Worm (Caenorhabditis elegans) whole organism, early embryonic: ENCODE data around the gene daf-36.

ENCODE experiments used
- B0310.2 ChIP-seq: sonication (generic microtip); optimal IDR thresholded peaks from 2 replicates; lab custom pipeline; 2016; ENCODE audit warnings: mild to moderate bottlenecking, missing genetic modification characterization, missing compliant biosample characterization
- F13C5.2 ChIP-seq: sonication (generic microtip); optimal IDR thresholded peaks from 2 replicates; lab custom pipeline; 2017; ENCODE audit warnings: mild to moderate bottlenecking, missing genetic modification characterization, inconsistent platforms, missing compliant biosample characterization
- aly-1 ChIP-seq: sonication (generic microtip); optimal IDR thresholded peaks from 2 replicates; lab custom pipeline; 2016; ENCODE audit warnings: missing genetic modification characterization, missing compliant biosample characterization
- ama-1 ChIP-seq: fragments of 150-350 bp; optimal IDR thresholded peaks from 2 replicates; lab custom pipeline; 2014
- ceh-13 ChIP-seq: fragments of 200-800 bp; sonication (Bioruptor generic); optimal IDR thresholded peaks from 2 replicates; lab custom pipeline; 2018; ENCODE audit warnings: mild to moderate bottlenecking, missing genetic modification characterization, missing compliant biosample characterization
- ceh-36 ChIP-seq: sonication (generic microtip); optimal IDR thresholded peaks from 2 replicates; lab custom pipeline; 2016; ENCODE audit warnings: missing genetic modification characterization, inconsistent platforms, missing compliant biosample characterization
- ets-7 ChIP-seq: sonication (generic microtip); optimal IDR thresholded peaks from 2 replicates; lab custom pipeline; 2016; ENCODE audit warnings: missing genotype, missing genetic modification characterization, missing compliant biosample characterization
- flt-1 ChIP-seq: fragments of 200-800 bp; sonication (Bioruptor generic); IDR thresholded peaks from 2 replicates; pipeline ENCODE4 v1.3.6; 2022; ENCODE audit warnings: missing genetic modification characterization, missing compliant biosample characterization
- hmbx-1 ChIP-seq: sonication (generic microtip); optimal IDR thresholded peaks from 2 replicates; lab custom pipeline; 2016; ENCODE audit warnings: mild to moderate bottlenecking, missing genetic modification characterization, missing compliant biosample characterization
- hmg-4 ChIP-seq: fragments of 200-800 bp; sonication (Bioruptor generic); optimal IDR thresholded peaks from 2 replicates; lab custom pipeline; 2018; ENCODE audit warnings: mild to moderate bottlenecking, missing genetic modification characterization, missing compliant biosample characterization
- hnd-1 ChIP-seq: sonication (generic microtip); optimal IDR thresholded peaks from 2 replicates; lab custom pipeline; 2016; ENCODE audit warnings: missing genetic modification characterization, missing compliant biosample characterization
- pes-1 ChIP-seq: fragments of 200-800 bp; sonication (Bioruptor generic); IDR thresholded peaks from 2 replicates; pipeline ENCODE4 v1.3.6; 2022; ENCODE audit warnings: missing genetic modification reagents, missing genetic modification characterization, missing compliant biosample characterization
- scrt-1 ChIP-seq: fragments of 200-800 bp; sonication (Bioruptor generic); IDR thresholded peaks from 2 replicates; pipeline ENCODE4 v1.3.6; 2022; ENCODE audit warnings: missing genetic modification characterization, missing compliant biosample characterization
- sea-1 ChIP-seq: fragments of 200-800 bp; sonication (Bioruptor generic); conservative IDR thresholded peaks from 2 replicates; pipeline ENCODE4 v1.3.6; 2022; ENCODE audit warnings: missing genetic modification characterization, missing compliant biosample characterization
- tbx-11 ChIP-seq: fragments of 200-800 bp; sonication (Bioruptor generic); IDR thresholded peaks from 2 replicates; pipeline ENCODE4 v1.3.6; 2022; ENCODE audit warnings: missing genetic modification characterization, missing compliant biosample characterization
- tbx-37 ChIP-seq: fragments of 200-800 bp; sonication (Bioruptor generic); conservative IDR thresholded peaks from 2 replicates; pipeline ENCODE4 v1.3.6; 2022; ENCODE audit warnings: missing genetic modification reagents, missing genetic modification characterization, missing compliant biosample characterization
- tra-4 ChIP-seq: sonication (generic microtip); optimal IDR thresholded peaks from 2 replicates; lab custom pipeline; 2017; ENCODE audit warnings: missing genetic modification characterization, missing compliant biosample characterization

The daf-36 gene

DNA sequence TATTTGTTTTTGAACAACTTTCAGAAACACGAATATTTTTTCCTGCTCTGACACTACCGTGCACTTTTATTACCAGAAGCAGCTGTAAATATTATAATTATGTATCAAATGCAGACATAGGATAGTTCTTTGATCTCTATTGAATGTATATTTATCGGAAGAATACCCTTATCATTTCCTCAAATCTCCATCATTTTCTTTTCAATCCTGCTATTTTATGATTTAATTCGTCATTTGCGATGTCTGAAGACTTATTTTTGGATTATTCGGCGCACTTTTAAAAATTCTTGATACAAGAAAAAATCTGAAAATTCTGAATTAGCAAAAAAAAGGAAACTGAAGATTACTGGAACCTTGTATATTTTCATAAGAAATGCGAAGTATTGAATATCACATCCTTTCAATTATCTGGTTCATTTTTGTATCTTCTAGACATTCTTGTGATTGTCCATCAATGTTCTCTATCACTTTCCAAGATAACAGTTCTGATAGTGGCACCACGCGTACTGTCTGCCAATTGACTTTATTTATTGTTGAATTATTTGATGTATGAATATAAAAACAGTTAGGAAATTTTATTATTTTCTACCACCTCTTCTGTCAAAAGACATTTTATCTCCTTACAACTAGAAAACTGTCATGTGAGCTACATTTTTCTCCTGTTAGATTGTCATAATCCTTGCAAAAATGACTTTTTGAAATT, 18.7 kb upstream of the daf-36 start:
- TF ChIP-seq ceh-13: no peak
- TF ChIP-seq scrt-1: no peak
- no peak for TF ChIP-seq hmbx-1 (tag; lab: Kevin White, UChicago)
- TF ChIP-seq hmg-4 (GFP tag; lab: Kevin White, UChicago): no peak
- no peak for TF ChIP-seq ceh-36 (tag; lab: Kevin White, UChicago)
- no peak for TF ChIP-seq ets-7 (tag; lab: Kevin White, UChicago)
- TF ChIP-seq F13C5.2 (tag; lab: Kevin White, UChicago): no peak
- TF ChIP-seq tbx-11 (GFP tag; lab: Robert Waterston, UW): no peak
- no peak for TF ChIP-seq tra-4 (tag; lab: Kevin White, UChicago)
- TF ChIP-seq B0310.2: no peak

DNA sequence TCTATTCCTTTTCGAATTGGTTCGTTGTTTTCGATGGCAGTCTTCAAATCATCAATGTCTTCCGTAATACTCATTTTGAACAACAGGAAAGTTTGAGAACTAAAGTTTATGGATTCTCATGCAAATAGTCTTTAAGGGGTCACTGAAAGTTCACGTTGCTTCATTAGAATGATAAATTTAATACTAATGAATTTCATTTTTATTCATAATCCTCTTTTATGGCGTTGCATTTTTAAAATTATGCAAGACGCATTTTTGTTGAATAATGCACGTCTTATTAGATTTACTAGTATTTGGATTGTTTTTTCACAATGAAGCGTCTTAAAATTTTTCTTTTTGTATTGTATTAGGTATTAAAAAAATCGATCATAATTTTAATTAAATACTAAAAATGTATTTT, 17.6 kb upstream of the daf-36 start, which contains the start of gene C12D8.9:
Gene C12D8.9 (minus strand): TSS at position 101 of the 400 bp plus-strand sequence.
- no peak for TF ChIP-seq hmg-4 (GFP tag; lab: Kevin White, UChicago)
- TF ChIP-seq tbx-37 (GFP tag; lab: Robert Waterston, UW): no peak
- no peak for TF ChIP-seq ceh-13
- TF ChIP-seq scrt-1: no peak
- no peak for TF ChIP-seq hnd-1 (tag; lab: Kevin White, UChicago)
- no peak for TF ChIP-seq B0310.2
- no peak for TF ChIP-seq ceh-36 (tag; lab: Kevin White, UChicago)

DNA sequence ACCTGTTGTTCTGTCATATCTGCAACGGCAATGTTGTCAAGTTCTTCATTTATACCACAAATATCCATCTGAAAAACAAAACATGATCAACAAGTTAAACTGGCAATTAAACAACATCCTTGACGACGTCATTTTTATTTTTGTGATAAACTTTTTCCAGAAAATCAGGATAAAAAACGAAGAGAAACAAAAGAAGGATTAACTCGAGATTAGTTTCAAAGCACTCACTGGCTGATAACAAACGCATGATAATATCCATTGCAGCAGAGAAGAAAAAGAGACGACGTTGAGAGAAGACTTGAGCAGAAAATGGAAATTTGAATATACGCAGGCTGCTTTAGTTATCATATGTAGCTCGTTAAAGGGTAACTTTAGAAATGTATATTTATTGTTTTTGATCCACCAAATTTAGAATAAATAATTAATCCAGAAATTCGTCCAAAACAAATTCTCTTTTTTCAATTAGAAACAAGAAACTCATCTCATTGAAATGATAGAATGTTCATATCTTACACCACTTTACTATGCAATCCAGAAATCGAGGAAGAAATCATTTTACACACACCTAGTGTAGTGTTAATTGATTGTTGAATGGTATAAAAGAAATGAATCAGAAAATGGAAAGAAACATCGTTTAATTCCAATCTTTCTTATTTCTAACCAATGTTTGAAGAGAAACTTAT, 15.8 kb upstream of the daf-36 start, which contains the start of the genes C12D8.21 and col-148:
Gene C12D8.21 (minus strand): TSS at position 68 of the 683 bp plus-strand sequence.
Gene col-148 (plus strand): TSS at position 633 of the 683 bp plus-strand sequence.
- TF ChIP-seq B0310.2 (no peak), ceh-36 (tag; lab: Kevin White, UChicago) (no peak), F13C5.2 (tag; lab: Kevin White, UChicago) (no peak), ceh-13 (no peak), sea-1 (GFP tag; lab: Robert Waterston, UW) (no peak), flt-1 (no peak), hmbx-1 (tag; lab: Kevin White, UChicago) (no peak), tra-4 (tag; lab: Kevin White, UChicago) (no peak), ama-1 (lab: Kevin White, UChicago) (no peak)

DNA sequence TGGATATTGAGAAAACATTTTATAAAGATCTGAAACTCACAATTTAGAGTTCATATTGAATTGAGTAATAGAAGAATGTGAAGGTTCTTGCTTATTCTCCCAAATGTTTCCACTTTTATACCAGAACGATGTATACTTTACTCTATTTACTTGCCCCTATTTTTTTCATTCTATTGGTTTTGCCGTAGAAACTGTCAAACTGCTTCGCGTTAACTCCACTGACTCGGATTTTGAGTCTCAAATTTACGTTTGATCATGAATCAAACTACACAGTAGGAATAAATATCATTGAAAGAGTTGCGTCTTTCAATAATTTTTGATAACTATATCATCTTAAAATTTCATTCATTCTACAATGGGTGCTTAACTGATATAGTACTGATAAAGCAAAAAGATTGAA, 14.4 kb upstream of the daf-36 start, which contains the start of gene fipr-8:
Gene fipr-8 (minus strand): TSS at position 101 of the 400 bp plus-strand sequence.
- TF ChIP-seq B0310.2 (no peak), ceh-36 (tag; lab: Kevin White, UChicago) (no peak), scrt-1 (no peak), flt-1 (no peak), F13C5.2 (tag; lab: Kevin White, UChicago) (no peak), ceh-13 (no peak), sea-1 (GFP tag; lab: Robert Waterston, UW) (no peak), tbx-11 (GFP tag; lab: Robert Waterston, UW) (no peak), ama-1 (lab: Kevin White, UChicago) (no peak), tbx-37 (GFP tag; lab: Robert Waterston, UW) (no peak), tra-4 (tag; lab: Kevin White, UChicago) (no peak)

DNA sequence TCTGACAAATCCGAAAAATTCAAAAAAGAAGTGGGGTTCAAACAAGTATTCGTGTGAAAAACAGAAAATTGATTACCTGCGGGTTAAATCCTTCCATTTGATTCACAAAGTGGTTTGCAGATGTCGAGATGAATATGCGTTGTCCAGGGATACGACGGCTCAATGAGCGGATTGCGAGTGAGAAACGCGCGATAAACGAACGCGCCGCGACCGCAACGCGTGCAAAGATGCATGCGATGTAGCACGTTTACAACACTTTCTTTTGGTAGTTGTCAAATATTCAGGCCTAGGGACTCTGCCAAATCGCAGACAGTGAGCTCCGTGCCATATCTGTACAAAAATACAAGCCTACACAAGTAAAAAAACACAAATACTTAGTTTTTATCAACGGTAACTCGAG, 13.2 kb upstream of the daf-36 start, which contains the start of gene fubl-1:
Gene fubl-1 (minus strand): TSS at position 202 of the 400 bp plus-strand sequence.
- TF ChIP-seq ama-1 (lab: Kevin White, UChicago): no peak
- TF ChIP-seq hmbx-1 (tag; lab: Kevin White, UChicago): no peak
- TF ChIP-seq hmg-4 (GFP tag; lab: Kevin White, UChicago): peak; percentile 37
- no peak for TF ChIP-seq ets-7 (tag; lab: Kevin White, UChicago)
- no peak for TF ChIP-seq tbx-11 (GFP tag; lab: Robert Waterston, UW)

DNA sequence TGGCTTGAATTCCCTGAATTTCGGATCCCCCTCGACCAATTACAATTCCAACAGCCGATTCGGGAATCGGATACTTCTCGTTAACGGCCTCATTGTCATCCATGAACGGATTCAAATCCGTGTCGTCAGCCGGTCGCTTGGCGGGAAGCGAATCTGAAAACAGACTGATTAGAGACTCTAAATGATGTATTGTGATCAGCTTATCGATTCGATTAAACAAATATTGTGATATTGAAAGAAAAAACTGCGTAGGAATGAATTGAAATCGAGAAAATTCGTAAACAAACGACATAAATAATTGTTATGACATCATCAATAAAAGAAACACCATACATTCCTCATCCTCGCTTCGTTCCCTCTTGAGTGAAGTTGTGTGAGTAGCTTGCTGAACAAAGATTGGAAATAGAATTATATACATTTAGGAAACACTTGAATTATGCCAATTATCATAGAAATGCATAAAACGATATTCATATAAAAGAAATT, 12.5 kb upstream of the daf-36 start:
- TF ChIP-seq hmbx-1 (tag; lab: Kevin White, UChicago): no peak
- no peak for TF ChIP-seq hmg-4 (GFP tag; lab: Kevin White, UChicago)
- TF ChIP-seq flt-1: no peak
- TF ChIP-seq sea-1 (GFP tag; lab: Robert Waterston, UW): no peak
- no peak for TF ChIP-seq pes-1
- no peak for TF ChIP-seq scrt-1
- no peak for TF ChIP-seq hnd-1 (tag; lab: Kevin White, UChicago)
- TF ChIP-seq ceh-36 (tag; lab: Kevin White, UChicago): no peak
- no peak for TF ChIP-seq tbx-11 (GFP tag; lab: Robert Waterston, UW)
- TF ChIP-seq F13C5.2 (tag; lab: Kevin White, UChicago): no peak
- no peak for TF ChIP-seq B0310.2
- no peak for TF ChIP-seq ets-7 (tag; lab: Kevin White, UChicago)
- TF ChIP-seq ceh-13: no peak
- no peak for TF ChIP-seq ama-1 (lab: Kevin White, UChicago)
- no peak for TF ChIP-seq aly-1 (tag; lab: Kevin White, UChicago)
- no peak for TF ChIP-seq tra-4 (tag; lab: Kevin White, UChicago)

DNA sequence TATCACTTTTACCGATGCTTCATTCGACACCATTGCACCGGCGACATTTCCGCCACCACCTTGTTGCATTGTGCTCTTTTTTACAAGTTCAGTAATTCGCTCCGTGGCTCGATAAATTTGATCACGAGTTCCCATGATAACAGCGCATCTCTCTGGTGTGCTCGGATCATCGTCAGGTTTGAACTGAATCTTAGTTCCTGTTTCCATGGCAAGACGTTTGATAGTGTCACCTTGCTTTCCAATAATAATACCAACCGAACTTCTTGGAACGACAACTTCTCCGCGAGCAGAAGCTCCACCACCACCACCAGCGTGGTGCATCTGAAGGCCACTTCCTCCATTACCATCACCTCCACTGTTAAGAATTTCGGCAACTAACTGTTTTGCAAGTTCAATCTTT, 11.7 kb upstream of the daf-36 start:
- no peak for TF ChIP-seq pes-1
- TF ChIP-seq hmg-4 (GFP tag; lab: Kevin White, UChicago): no peak
- no peak for TF ChIP-seq F13C5.2 (tag; lab: Kevin White, UChicago)
- no peak for TF ChIP-seq flt-1
- no peak for TF ChIP-seq ets-7 (tag; lab: Kevin White, UChicago)
- no peak for TF ChIP-seq tbx-11 (GFP tag; lab: Robert Waterston, UW)
- TF ChIP-seq aly-1 (tag; lab: Kevin White, UChicago): no peak
- no peak for TF ChIP-seq sea-1 (GFP tag; lab: Robert Waterston, UW)
- no peak for TF ChIP-seq ama-1 (lab: Kevin White, UChicago)
- no peak for TF ChIP-seq B0310.2
- TF ChIP-seq ceh-13: no peak
- no peak for TF ChIP-seq ceh-36 (tag; lab: Kevin White, UChicago)
- no peak for TF ChIP-seq hmbx-1 (tag; lab: Kevin White, UChicago)
- TF ChIP-seq scrt-1: no peak
- TF ChIP-seq tra-4 (tag; lab: Kevin White, UChicago): no peak
- no peak for TF ChIP-seq tbx-37 (GFP tag; lab: Robert Waterston, UW)
- no peak for TF ChIP-seq hnd-1 (tag; lab: Kevin White, UChicago)
